Worm (Caenorhabditis elegans): Measurements from ENCODE around the gene aldo-2.
A peak's percentile ranks its signal among the peaks of the same experiment; 100 is the strongest.

Gene aldo-2

ce11 chrIII:5853240-5853639 is 23.2 kb downstream of the aldo-2 start, which contains the start of gene ddx-23 (continued):
- TF ChIP-seq hmg-1.2 (GFP tag; IDR thresholded peaks at IDR 0.05) (no peak), attf-3 (GFP tag; conservative IDR thresholded peaks at IDR 0.05) (no peak), rpc-1 (optimal IDR thresholded peaks at IDR 0.05) (no peak), rpc-1 (tag; optimal IDR thresholded peaks at IDR 0.05) (no peak), lsl-1 (GFP tag; optimal IDR thresholded peaks at IDR 0.05) (peak; percentile 37), lag-1 (GFP tag; IDR thresholded peaks at IDR 0.05) (no peak), lin-40 (tag; optimal IDR thresholded peaks at IDR 0.05) (peak; percentile 9), attf-6 (GFP tag; IDR thresholded peaks at IDR 0.05) (no peak), K12H6.12 (tag; optimal IDR thresholded peaks at IDR 0.05) (no peak), sdz-38 (tag; optimal IDR thresholded peaks at IDR 0.05) (no peak), madf-8 (GFP tag; conservative IDR thresholded peaks at IDR 0.05) (no peak), ZK185.1 (tag; optimal IDR thresholded peaks at IDR 0.05; ENCODE audit: poor library complexity, severe bottlenecking) (peak; percentile 57), B0336.3 (GFP tag; IDR thresholded peaks at IDR 0.05) (peak; percentile 40; the same call in 1 of the 2 replicates), lsy-27 (tag; optimal IDR thresholded peaks at IDR 0.05; ENCODE audit: borderline replicate concordance, insufficient read depth) (no peak), nhr-80 (tag; optimal IDR thresholded peaks at IDR 0.05) (no peak), unc-130 (GFP tag; optimal IDR thresholded peaks at IDR 0.05) (peak; percentile 30), let-526 (GFP tag; IDR thresholded peaks at IDR 0.05) (no peak), ceh-58 (GFP tag; IDR thresholded peaks at IDR 0.05) (no peak), Y53G8AR.9 (GFP tag; conservative IDR thresholded peaks at IDR 0.05) (no peak; the same call in 1 of the 2 replicates), F10E7.11 (tag; optimal IDR thresholded peaks at IDR 0.05) (peak; percentile 58), mcd-1 (GFP tag; IDR thresholded peaks at IDR 0.05) (no peak), B0019.2 (GFP tag; conservative IDR thresholded peaks at IDR 0.05) (no peak), akir-1 (GFP tag; optimal IDR thresholded peaks at IDR 0.05) (no peak), ceh-91 (GFP tag; IDR thresholded peaks at IDR 0.05) (no peak), ekl-4 (GFP tag; IDR thresholded peaks at IDR 0.05) (no peak), ztf-3 (GFP tag; optimal IDR thresholded peaks at IDR 0.05) (no peak), dpff-1 (tag; optimal IDR thresholded peaks at IDR 0.05) (no peak), nfyb-1 (GFP tag; IDR thresholded peaks at IDR 0.05) (0 out of 2 replicates have a peak, but pooled peaks have one; percentile 58), ztf-18 (tag; optimal IDR thresholded peaks at IDR 0.05) (peak; percentile 15), lin-54 (GFP tag; optimal IDR thresholded peaks at IDR 0.05) (peak; percentile 35), xnd-1 (tag; optimal IDR thresholded peaks at IDR 0.05) (peak; percentile 38), ztf-26 (tag; optimal IDR thresholded peaks at IDR 0.05) (no peak), tbp1 (GFP tag; optimal IDR thresholded peaks at IDR 0.05) (peak; percentile 45), dox-1 (GFP tag; IDR thresholded peaks at IDR 0.05) (no peak), sea-2 (GFP tag; IDR thresholded peaks at IDR 0.05) (no peak), ztf-6 (GFP tag; IDR thresholded peaks at IDR 0.05) (no peak), ets-4 (GFP tag; optimal IDR thresholded peaks at IDR 0.05) (no peak), nhr-120 (GFP tag; IDR thresholded peaks at IDR 0.05) (no peak), snpc-1.3 (tag; optimal IDR thresholded peaks at IDR 0.05; ENCODE audit: insufficient read depth) (no peak), K11D2.4 (GFP tag; IDR thresholded peaks at IDR 0.05) (no peak), lin-35 (GFP tag; optimal IDR thresholded peaks at IDR 0.05) (peak in 1 of 3 experiments; percentile 61), F57C9.4 (tag; optimal IDR thresholded peaks at IDR 0.05) (no peak), mel-28 (tag; optimal IDR thresholded peaks at IDR 0.05; ENCODE audit: borderline replicate concordance) (no peak), Y67H2A.10 (GFP tag; conservative IDR thresholded peaks at IDR 0.05) (no peak), hlh-12 (tag; optimal IDR thresholded peaks at IDR 0.05) (peak; percentile 28), ztf-25 (GFP tag; IDR thresholded peaks at IDR 0.05) (no peak), bed-1 (GFP tag; IDR thresholded peaks at IDR 0.05) (peak; percentile 29; the same call in 1 of the 2 replicates), ceh-27 (GFP tag; optimal IDR thresholded peaks at IDR 0.05) (no peak), lir-1 (GFP tag; conservative IDR thresholded peaks at IDR 0.05) (no peak), B0261.1 (tag; optimal IDR thresholded peaks at IDR 0.05) (no peak)

Measured in whole organism, young adult.